Worm (Caenorhabditis elegans) whole organism, mixed stage, embryonic: ENCODE measurements around the gene citk-1.

Source experiments
- M03D4.4 ChIP-seq: sonication (generic microtip); optimal IDR thresholded peaks from 2 replicates; lab custom pipeline; 2017; ENCODE audit warnings: mild to moderate bottlenecking, missing genetic modification characterization, missing compliant biosample characterization
- nhr-2 ChIP-seq: fragments of 150-350 bp; optimal IDR thresholded peaks from 2 replicates; lab custom pipeline; 2014; ENCODE audit warnings: missing biosample characterization, missing genetic modification characterization
- nhr-237 ChIP-seq: fragments of 150-350 bp; optimal IDR thresholded peaks from 2 replicates; lab custom pipeline; 2014; ENCODE audit warnings: missing biosample characterization, missing genetic modification characterization
- snpc-4 ChIP-seq: fragments of 150-350 bp; optimal IDR thresholded peaks from 2 replicates; lab custom pipeline; 2014; ENCODE audit warnings: missing biosample characterization, missing genetic modification characterization

- TF ChIP-seq snpc-4: no peak
- no peak for TF ChIP-seq nhr-237 (tag; lab: Kevin White, UChicago)
- TF ChIP-seq M03D4.4: no peak
- TF ChIP-seq nhr-2 (tag; lab: Kevin White, UChicago): no peak
These were observed 49.6 kb downstream of the citk-1 start for ce11 chrII:13958359-13958758.
